Fruit fly (Drosophila melanogaster): ENCODE data around the gene kibra.

DNA sequence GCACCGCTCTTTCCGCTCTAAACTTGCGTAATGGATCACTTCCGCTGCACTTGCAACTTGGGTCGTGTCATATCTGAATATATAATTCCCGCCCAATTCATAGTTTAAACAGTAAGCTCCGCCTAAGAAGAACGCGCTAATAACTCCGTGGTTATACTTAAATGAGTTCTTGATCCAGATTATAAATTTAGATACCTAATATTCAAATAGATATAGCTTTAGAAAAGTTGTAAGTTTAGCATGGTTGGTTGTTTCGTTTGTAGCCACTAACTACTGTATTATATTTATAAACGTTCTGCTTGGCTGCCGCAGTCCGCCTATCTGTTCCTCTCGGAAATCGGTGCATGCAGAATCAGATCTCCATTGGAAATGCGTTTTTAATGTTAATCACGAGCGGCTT is 18.9 kb upstream of the kibra start:
- TF ChIP-seq psq (optimal IDR thresholded peaks at IDR 0.05) = no peak
- no peak for TF ChIP-seq Myc (optimal IDR thresholded peaks at IDR 0.05)
- TF ChIP-seq h (optimal IDR thresholded peaks at IDR 0.05) = no peak

Measured in Kc167 (cell line).